Fruit fly (Drosophila melanogaster): ENCODE measurements around the gene Him.
A peak's percentile ranks its signal among the peaks of the same experiment; 100 is the strongest.

Gene Him

DNA sequence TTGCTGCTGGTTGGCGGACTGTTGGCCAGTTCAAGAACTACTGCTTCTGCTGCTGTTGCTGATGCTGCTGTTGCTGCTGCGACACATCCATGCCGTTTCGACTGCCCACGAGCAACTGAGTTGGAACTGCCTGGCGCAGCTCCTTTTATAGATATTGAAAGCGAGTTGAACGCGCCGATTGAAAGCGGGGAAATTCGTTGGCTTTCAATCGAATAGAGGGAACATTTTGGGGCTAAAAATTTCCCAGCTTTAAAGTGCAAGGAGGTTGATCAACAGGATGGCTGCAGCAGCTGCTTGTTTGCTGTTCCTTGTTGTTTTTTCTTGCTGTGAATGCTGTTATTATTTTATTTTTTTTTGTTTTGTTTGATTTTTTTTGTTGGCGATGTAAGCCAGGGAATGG lies 16.7 kb downstream of the Him start, which contains the start of gene CG33639:
CG33639 (minus strand) TSS at position 101 of the 400 bp plus-strand sequence.
- TF ChIP-seq Eip78C (GFP tag) (peak; percentile 22), ss (GFP tag; optimal IDR thresholded peaks at IDR 0.05) (no peak)

DNA sequence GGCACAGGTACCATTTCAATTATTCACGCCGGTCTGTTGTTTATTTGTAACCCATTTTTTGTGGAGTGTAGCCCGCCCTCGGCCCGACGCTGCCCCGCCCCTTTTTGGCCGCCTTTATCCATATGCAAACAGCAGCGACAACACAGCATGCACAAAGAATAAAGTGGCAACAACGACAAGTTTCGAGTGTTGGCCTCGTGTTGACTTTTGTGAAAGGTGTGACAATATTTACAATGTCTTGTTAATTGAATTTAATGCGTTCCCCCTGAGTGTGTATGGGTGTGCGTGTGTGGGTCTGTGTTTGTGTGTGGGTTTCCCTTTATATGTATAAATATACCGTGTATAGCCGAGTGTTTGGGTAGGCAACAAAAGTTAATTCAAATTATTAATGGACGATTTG lies 28.7 kb downstream of the Him start:
- TF ChIP-seq fd59A (GFP tag; optimal IDR thresholded peaks at IDR 0.05) (no peak), fd85E (GFP tag; optimal IDR thresholded peaks at IDR 0.05) (no peak), spab (GFP tag; optimal IDR thresholded peaks at IDR 0.05) (no peak), CG4318 (GFP tag; optimal IDR thresholded peaks at IDR 0.05) (no peak), fkh (GFP tag; optimal IDR thresholded peaks at IDR 0.05) (peak; percentile 33), Hr38 (GFP tag; optimal IDR thresholded peaks at IDR 0.05) (no peak), CG1621 (tag; optimal IDR thresholded peaks at IDR 0.05) (no peak), Eip78C (GFP tag) (no peak), Met (GFP tag; optimal IDR thresholded peaks at IDR 0.05) (no peak)

DNA sequence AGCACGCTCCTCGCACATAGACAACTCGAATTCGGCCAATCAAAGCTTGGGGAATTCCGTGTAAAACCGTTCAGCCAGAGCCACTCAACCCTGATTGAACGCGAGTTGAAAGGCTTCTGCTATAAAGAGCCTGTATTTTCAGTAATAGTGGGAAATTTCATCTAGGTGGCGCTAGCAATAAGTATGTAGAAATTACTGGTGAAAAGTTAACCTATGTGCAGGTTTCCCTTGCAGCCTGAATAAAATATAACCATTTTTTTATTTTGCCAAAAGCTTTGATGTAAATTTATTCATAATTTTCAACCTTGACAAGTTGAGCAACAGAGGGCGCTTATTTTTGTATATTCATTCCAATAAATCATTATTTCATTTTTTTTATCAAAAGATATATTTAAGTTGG lies 29.2 kb downstream of the Him start:
- no peak for TF ChIP-seq CG10631 (GFP tag; optimal IDR thresholded peaks at IDR 0.05)
- no peak for TF ChIP-seq pdm3 (GFP tag; optimal IDR thresholded peaks at IDR 0.05)
- no peak for TF ChIP-seq achi (GFP tag; optimal IDR thresholded peaks at IDR 0.05)
- no peak for TF ChIP-seq CG8632 (GFP tag; optimal IDR thresholded peaks at IDR 0.05)
- no peak for TF ChIP-seq CG34406 (GFP tag; optimal IDR thresholded peaks at IDR 0.05)
- no peak for TF ChIP-seq Ets96B (tag; optimal IDR thresholded peaks at IDR 0.05)
- TF ChIP-seq lz (GFP tag; optimal IDR thresholded peaks at IDR 0.05), result no peak
- no peak for TF ChIP-seq CG8319 (GFP tag; optimal IDR thresholded peaks at IDR 0.05)
- no peak for TF ChIP-seq CG9139 (GFP tag; optimal IDR thresholded peaks at IDR 0.05)
- TF ChIP-seq Eip75B (GFP tag; optimal IDR thresholded peaks at IDR 0.05), result no peak
- TF ChIP-seq CG32006 (GFP tag; optimal IDR thresholded peaks at IDR 0.05), result no peak

- peak; percentile 38 for TF ChIP-seq cyc (GFP tag; optimal IDR thresholded peaks at IDR 0.05)
- no peak for TF ChIP-seq Eip75B (GFP tag; optimal IDR thresholded peaks at IDR 0.05)
- TF ChIP-seq CG3919 (GFP tag; optimal IDR thresholded peaks at IDR 0.05), result peak; percentile 49
- no peak for TF ChIP-seq ss (GFP tag; optimal IDR thresholded peaks at IDR 0.05)
- no peak for TF ChIP-seq Lpt (GFP tag; optimal IDR thresholded peaks at IDR 0.05)
- peak; percentile 4 for TF ChIP-seq dac (GFP tag; optimal IDR thresholded peaks at IDR 0.05)
- TF ChIP-seq CG7368 (GFP tag; optimal IDR thresholded peaks at IDR 0.05), result no peak
- peak; percentile 21 for TF ChIP-seq CG31627 (GFP tag; optimal IDR thresholded peaks at IDR 0.05)
- peak in 1 of 2 experiments; percentile 17 for TF ChIP-seq salr (GFP tag; optimal IDR thresholded peaks at IDR 0.05)
- no peak for TF ChIP-seq Eip93F (GFP tag; optimal IDR thresholded peaks at IDR 0.05)
- TF ChIP-seq CG6163 (GFP tag; IDR thresholded peaks at IDR 0.05), result no peak
- no peak for TF ChIP-seq CG3032 (tag; optimal IDR thresholded peaks at IDR 0.05)
- TF ChIP-seq topi (GFP tag; optimal IDR thresholded peaks at IDR 0.05), result peak; percentile 16
- no peak for TF ChIP-seq CG15336 (GFP tag; IDR thresholded peaks at IDR 0.05)
- no peak for TF ChIP-seq net (GFP tag; optimal IDR thresholded peaks at IDR 0.05)
- TF ChIP-seq Gug (GFP tag; IDR thresholded peaks at IDR 0.05), result no peak
- TF ChIP-seq eg (GFP tag; IDR thresholded peaks at IDR 0.05), result no peak
- no peak for TF ChIP-seq CG16779 (tag; optimal IDR thresholded peaks at IDR 0.05)
- no peak for TF ChIP-seq CG4318 (GFP tag; optimal IDR thresholded peaks at IDR 0.05)
- no peak for TF ChIP-seq CG8632 (GFP tag; optimal IDR thresholded peaks at IDR 0.05)
- no peak for TF ChIP-seq spab (GFP tag; optimal IDR thresholded peaks at IDR 0.05)
- TF ChIP-seq Sox15 (GFP tag; optimal IDR thresholded peaks at IDR 0.05), result no peak
- TF ChIP-seq dsx (GFP tag; optimal IDR thresholded peaks at IDR 0.05; ENCODE audit: poor library complexity, severe bottlenecking), result no peak
- TF ChIP-seq fd59A (GFP tag; optimal IDR thresholded peaks at IDR 0.05), result no peak
- no peak for TF ChIP-seq Ets96B (tag; optimal IDR thresholded peaks at IDR 0.05)
- TF ChIP-seq CG11762 (GFP tag; optimal IDR thresholded peaks at IDR 0.05; ENCODE audit: insufficient read depth), result no peak
- no peak for TF ChIP-seq fd85E (GFP tag; optimal IDR thresholded peaks at IDR 0.05)
- no peak for TF ChIP-seq CG11294 (GFP tag; IDR thresholded peaks at IDR 0.05)
- no peak for TF ChIP-seq CG8319 (GFP tag; optimal IDR thresholded peaks at IDR 0.05)
- peak; percentile 23 for TF ChIP-seq CG32006 (GFP tag; optimal IDR thresholded peaks at IDR 0.05)
- no peak for TF ChIP-seq CG6854 (GFP tag; optimal IDR thresholded peaks at IDR 0.05)
- no peak for TF ChIP-seq Blimp-1 (GFP tag; optimal IDR thresholded peaks at IDR 0.05)
- no peak for TF ChIP-seq acj6 (GFP tag; optimal IDR thresholded peaks at IDR 0.05)
- no peak for TF ChIP-seq CG34406 (GFP tag; optimal IDR thresholded peaks at IDR 0.05)
- no peak for TF ChIP-seq Sox14 (GFP tag; optimal IDR thresholded peaks at IDR 0.05)
- no peak for TF ChIP-seq CG6808 (GFP tag; optimal IDR thresholded peaks at IDR 0.05)
Measured at dm6 chrX:18239301-18239700, 30.1 kb downstream of the Him start.

All from whole organism, prepupa.